Fruit fly (Drosophila melanogaster) whole organism, wandering third instar larva: ENCODE results near the gene CG32354.

Experiments used
- Abd-B ChIP-seq: fragments of >200 bp; optimal IDR thresholded peaks from 2 replicates; lab custom pipeline; 2017; ENCODE audit warnings: missing biosample characterization, missing genetic modification characterization
- CG32264 ChIP-seq: fragments of 200-800 bp; sonication (Bioruptor generic); optimal IDR thresholded peaks from 2 replicates; lab custom pipeline; 2016; ENCODE audit warnings: missing biosample characterization, missing genetic modification characterization
- CG9705 ChIP-seq: fragments of 200-800 bp; sonication (Bioruptor generic); optimal IDR thresholded peaks from 2 replicates; lab custom pipeline; 2018; ENCODE audit warnings: missing biosample characterization, mild to moderate bottlenecking, missing genetic modification characterization
- Dfd ChIP-seq: fragments of >200 bp; optimal IDR thresholded peaks from 2 replicates; lab custom pipeline; 2017; ENCODE audit warnings: missing biosample characterization, missing genetic modification characterization
- Dif ChIP-seq: fragments of 200-275, 200-300 bp; sonication (Bioruptor generic); optimal IDR thresholded peaks from 2 replicates; lab custom pipeline; 2018; ENCODE audit warnings: missing biosample characterization, missing genetic modification characterization; ENCODE audit not compliant: partially characterized antibody
- HLH106 ChIP-seq: fragments of 200-800 bp; optimal IDR thresholded peaks from 3 replicates; lab custom pipeline; 2019; ENCODE audit warnings: missing biosample characterization, mild to moderate bottlenecking, missing genetic modification characterization, moderate library complexity
- Hnf4 ChIP-seq: fragments of 200-800 bp; sonication (Bioruptor generic); optimal IDR thresholded peaks from 2 replicates; lab custom pipeline; 2016; ENCODE audit warnings: missing biosample characterization, mild to moderate bottlenecking, missing genetic modification characterization
- Jra ChIP-seq: sonication (Bioruptor generic); optimal IDR thresholded peaks from 2 replicates; lab custom pipeline; 2016; ENCODE audit warnings: missing biosample characterization, missing genetic modification characterization
- Myc ChIP-seq: fragments of >200 bp; optimal IDR thresholded peaks from 2 replicates; lab custom pipeline; 2017
- N ChIP-seq: fragments of >200 bp; optimal IDR thresholded peaks from 2 replicates; lab custom pipeline; 2018; ENCODE audit warnings: missing biosample characterization, missing external identifiers, missing genetic modification characterization
- OdsH ChIP-seq: fragments of 200-800 bp; sonication (Bioruptor generic); optimal IDR thresholded peaks from 2 replicates; lab custom pipeline; 2016; ENCODE audit warnings: missing biosample characterization, mild to moderate bottlenecking, missing genetic modification characterization
- Rel ChIP-seq, 2 experiments: fragments of 200-800 bp; sonication (Bioruptor generic) in 1 of 2; optimal IDR thresholded peaks; 2 replicates in 1 of 2; 3 replicates in 1 of 2; lab custom pipeline; 2016 to 2019; ENCODE audit warnings: mild to moderate bottlenecking in 2 of 2, missing biosample characterization in 2 of 2, missing genetic modification characterization in 2 of 2, moderate library complexity in 1 of 2
- Sp1 ChIP-seq: fragments of 200-800 bp; sonication (Bioruptor generic); optimal IDR thresholded peaks from 3 replicates; lab custom pipeline; 2019; ENCODE audit warnings: missing biosample characterization, mild to moderate bottlenecking, missing genetic modification characterization, moderate library complexity
- Vsx2 ChIP-seq: fragments of 200-300, 225-300 bp; sonication (Bioruptor generic); optimal IDR thresholded peaks from 2 replicates; lab custom pipeline; 2018; ENCODE audit warnings: missing biosample characterization, missing genetic modification characterization; ENCODE audit not compliant: partially characterized antibody
- br ChIP-seq: fragments of 200-800 bp; sonication (Bioruptor generic); optimal IDR thresholded peaks from 2 replicates; lab custom pipeline; 2016; ENCODE audit warnings: missing biosample characterization, missing genetic modification characterization
- brk ChIP-seq: fragments of 200-800 bp; sonication (Bioruptor generic); optimal IDR thresholded peaks from 2 replicates; lab custom pipeline; 2016; ENCODE audit warnings: missing biosample characterization, mild to moderate bottlenecking, missing genetic modification characterization
- dl ChIP-seq, 2 experiments: fragments of 175-275, 200-275 bp in 1 of 2; fragments of 200-275 bp in 1 of 2; sonication (Bioruptor generic); optimal IDR thresholded peaks; lab custom pipeline; 2018; ENCODE audit warnings: mild to moderate bottlenecking in 2 of 2, missing biosample characterization in 2 of 2, missing genetic modification characterization in 2 of 2, moderate library complexity in 2 of 2; ENCODE audit not compliant: partially characterized antibody in 2 of 2, insufficient read depth in 1 of 2
- dmrt93B ChIP-seq: fragments of 200-800 bp; sonication (Bioruptor generic); optimal IDR thresholded peaks from 2 replicates; lab custom pipeline; 2018; ENCODE audit warnings: missing biosample characterization, mild to moderate bottlenecking, missing genetic modification characterization
- dsf ChIP-seq: sonication (Bioruptor generic); optimal IDR thresholded peaks from 2 replicates; lab custom pipeline; 2016; ENCODE audit warnings: missing biosample characterization, missing genetic modification characterization, borderline replicate concordance
- ey ChIP-seq: fragments of 200-800 bp; sonication (Bioruptor generic); optimal IDR thresholded peaks from 2 replicates; lab custom pipeline; 2016; ENCODE audit warnings: missing biosample characterization, missing genetic modification characterization
- foxo ChIP-seq, 2 experiments: fragments of 200-800 bp; sonication (Bioruptor generic); optimal IDR thresholded peaks; 2 replicates in 1 of 2; 3 replicates in 1 of 2; lab custom pipeline; 2016 to 2017; ENCODE audit warnings: missing biosample characterization in 2 of 2, missing genetic modification characterization in 2 of 2
- fru ChIP-seq: fragments of 200-800 bp; sonication (Bioruptor generic); optimal IDR thresholded peaks from 3 replicates; lab custom pipeline; 2016; ENCODE audit warnings: missing biosample characterization, mild to moderate bottlenecking, missing genetic modification characterization
- h ChIP-seq: fragments of 200-800 bp; sonication (Bioruptor generic); optimal IDR thresholded peaks from 3 replicates; lab custom pipeline; 2016; ENCODE audit warnings: missing biosample characterization, mild to moderate bottlenecking, missing genetic modification characterization
- jim ChIP-seq: fragments of 175-275, 200-325 bp; sonication (Bioruptor generic); optimal IDR thresholded peaks from 2 replicates; lab custom pipeline; 2016; ENCODE audit warnings: missing biosample characterization, mild to moderate bottlenecking, missing genetic modification characterization
- lola ChIP-seq: fragments of >200 bp; optimal IDR thresholded peaks from 2 replicates; lab custom pipeline; 2017; ENCODE audit warnings: missing biosample characterization, missing genetic modification characterization
- psq ChIP-seq: fragments of 200-800 bp; sonication (Bioruptor generic); optimal IDR thresholded peaks from 3 replicates; lab custom pipeline; 2017; ENCODE audit warnings: missing biosample characterization, mild to moderate bottlenecking, missing genetic modification characterization, moderate library complexity
- rgr ChIP-seq: fragments of 200-800 bp; sonication (Bioruptor generic); optimal IDR thresholded peaks from 3 replicates; lab custom pipeline; 2016; ENCODE audit warnings: missing biosample characterization, mild to moderate bottlenecking, missing genetic modification characterization
- sage ChIP-seq: fragments of 200-800 bp; sonication (Bioruptor generic); optimal IDR thresholded peaks from 2 replicates; lab custom pipeline; 2016; ENCODE audit warnings: missing biosample characterization, mild to moderate bottlenecking, missing genetic modification characterization
- sv ChIP-seq: fragments of 200-800 bp; sonication (Bioruptor generic); optimal IDR thresholded peaks from 3 replicates; lab custom pipeline; 2016; ENCODE audit warnings: missing biosample characterization, missing genetic modification characterization
- tai ChIP-seq: sonication (Bioruptor generic); optimal IDR thresholded peaks from 2 replicates; lab custom pipeline; 2016; ENCODE audit warnings: missing biosample characterization, missing genetic modification characterization
- usp ChIP-seq: fragments of >200 bp; optimal IDR thresholded peaks from 2 replicates; lab custom pipeline; 2017; ENCODE audit warnings: missing biosample characterization, missing genetic modification characterization
- woc ChIP-seq: sonication (Bioruptor generic); optimal IDR thresholded peaks from 2 replicates; lab custom pipeline; 2016; ENCODE audit warnings: missing biosample characterization, mild to moderate bottlenecking, missing genetic modification characterization

CG32354 gene

dm6 chr3L:8458767-8459614 lies 37.0 kb upstream of the CG32354 start (continued):
- TF ChIP-seq Rel (GFP tag; optimal IDR thresholded peaks at IDR 0.05; lab: Kevin White, UChicago): no peak
- no peak for TF ChIP-seq Rel (tag; optimal IDR thresholded peaks at IDR 0.05; lab: Kevin White, UChicago)
- TF ChIP-seq br (GFP tag; lab: Kevin White, UChicago): no peak
- TF ChIP-seq sv (GFP tag; lab: Kevin White, UChicago): no peak
- no peak for TF ChIP-seq Abd-B (GFP tag; lab: Kevin White, UChicago)
- TF ChIP-seq OdsH (GFP tag; lab: Kevin White, UChicago): peak; percentile 39
- TF ChIP-seq fru (GFP tag; lab: Kevin White, UChicago): peak; percentile 51
- peak; percentile 11 for TF ChIP-seq brk (GFP tag; lab: Kevin White, UChicago)
- no peak for TF ChIP-seq woc
- no peak for TF ChIP-seq tai (GFP tag; lab: Kevin White, UChicago)
- TF ChIP-seq Dif (GFP tag; lab: Kevin White, UChicago): no peak

- TF ChIP-seq woc (peak; percentile 39), jim (GFP tag; lab: Kevin White, UChicago) (no peak), Hnf4 (GFP tag; lab: Kevin White, UChicago) (peak; percentile 79), dl (GFP tag; optimal IDR thresholded peaks at IDR 0.05; lab: Kevin White, UChicago; ENCODE audit: insufficient read depth in 1 of 2, partially characterized antibody in 2 of 2) (no peak), Myc (no peak), h (GFP tag; lab: Kevin White, UChicago) (peak; percentile 89), Vsx2 (no peak), OdsH (GFP tag; lab: Kevin White, UChicago) (peak; percentile 84), lola (GFP tag; lab: Kevin White, UChicago) (no peak), usp (GFP tag; lab: Kevin White, UChicago) (no peak), CG9705 (GFP tag; lab: Kevin White, UChicago) (peak; percentile 36), ey (GFP tag; lab: Kevin White, UChicago) (peak; percentile 83), sage (GFP tag; lab: Kevin White, UChicago) (peak; percentile 70), sv (GFP tag; lab: Kevin White, UChicago) (peak; percentile 97), Sp1 (GFP tag; lab: Kevin White, UChicago) (peak; percentile 80), foxo (GFP tag; optimal IDR thresholded peaks at IDR 0.05; lab: Kevin White, UChicago) (peak in 1 of 2 experiments; percentile 85), HLH106 (tag; lab: Kevin White, UChicago) (peak; percentile 81), psq (GFP tag; lab: Kevin White, UChicago) (peak; percentile 72), rgr (peak; percentile 86), fru (GFP tag; lab: Kevin White, UChicago) (peak; percentile 88), br (GFP tag; lab: Kevin White, UChicago) (peak; percentile 82), Jra (GFP tag; lab: Kevin White, UChicago) (peak; percentile 45), N (GFP tag; lab: Kevin White, UChicago) (no peak), dmrt93B (GFP tag; lab: Kevin White, UChicago) (peak; percentile 51), Rel (GFP tag; optimal IDR thresholded peaks at IDR 0.05; lab: Kevin White, UChicago) (no peak), Rel (tag; optimal IDR thresholded peaks at IDR 0.05; lab: Kevin White, UChicago) (peak; percentile 13), CG32264 (GFP tag; lab: Kevin White, UChicago) (peak; percentile 59), dsf (GFP tag; lab: Kevin White, UChicago) (no peak), brk (GFP tag; lab: Kevin White, UChicago) (peak; percentile 73)
Observed at dm6 chr3L:8457866-8458766, 36.1 kb upstream of the CG32354 start.

dm6 chr3L:8456472-8457049 lies 34.6 kb upstream of the CG32354 start:
- TF ChIP-seq Dfd (GFP tag; lab: Kevin White, UChicago) (peak; percentile 67), woc (no peak)
